Fruit fly (Drosophila melanogaster) whole organism, embryonic: Measurements from ENCODE around the gene Mettl5.

Experiments used
- Atf6 ChIP-seq: fragments of 200-800 bp; sonication (Bioruptor generic); IDR thresholded peaks from 2 replicates; pipeline ENCODE4 v1.3.6; 2022; ENCODE audit warnings: missing biosample characterization, missing genetic modification characterization
- Bgb ChIP-seq: fragments of 200-800 bp; sonication (Bioruptor generic); IDR thresholded peaks from 2 replicates; pipeline ENCODE4 v1.3.6; 2022; ENCODE audit warnings: missing biosample characterization, missing genetic modification characterization; ENCODE audit not compliant: partially characterized antibody
- CG10147 ChIP-seq: fragments of 200-800 bp; sonication (Bioruptor generic); optimal IDR thresholded peaks from 2 replicates; lab custom pipeline; 2019; ENCODE audit warnings: missing biosample characterization, mild to moderate bottlenecking, missing genetic modification characterization, moderate library complexity
- CG10366 ChIP-seq: fragments of 200-800 bp; sonication (Bioruptor generic); IDR thresholded peaks from 2 replicates; pipeline ENCODE4 v1.3.6; 2022; ENCODE audit warnings: missing biosample characterization, missing genetic modification characterization
- CG10462 ChIP-seq: fragments of 200-800 bp; sonication (Bioruptor generic); optimal IDR thresholded peaks from 2 replicates; lab custom pipeline; 2016; ENCODE audit warnings: missing biosample characterization, missing genetic modification characterization
- CG14667 ChIP-seq: fragments of 200-800 bp; sonication (Bioruptor generic); IDR thresholded peaks from 2 replicates; pipeline ENCODE4 v1.3.6; 2022; ENCODE audit warnings: missing biosample characterization, missing genetic modification characterization
- CG14710 ChIP-seq: fragments of 200-800 bp; sonication (Bioruptor generic); optimal IDR thresholded peaks from 3 replicates; lab custom pipeline; 2019; ENCODE audit warnings: missing biosample characterization, mild to moderate bottlenecking, missing genetic modification characterization, moderate library complexity
- CG1603 ChIP-seq: fragments of 200-800 bp; sonication (Bioruptor generic); optimal IDR thresholded peaks from 2 replicates; lab custom pipeline; 2019; ENCODE audit warnings: missing biosample characterization, mild to moderate bottlenecking, missing genetic modification characterization, moderate library complexity
- CG1647 ChIP-seq: fragments of 200-800 bp; sonication (Bioruptor generic); optimal IDR thresholded peaks from 3 replicates; lab custom pipeline; 2016; ENCODE audit warnings: missing biosample characterization, missing genetic modification characterization
- CG17186 ChIP-seq: fragments of 200-800 bp; sonication (Bioruptor generic); optimal IDR thresholded peaks from 3 replicates; lab custom pipeline; 2017; ENCODE audit warnings: missing biosample characterization, missing genetic modification reagents, missing genetic modification characterization
- CG18262 ChIP-seq: fragments of 200-800 bp; optimal IDR thresholded peaks from 3 replicates; lab custom pipeline; 2019; ENCODE audit warnings: missing biosample characterization, mild to moderate bottlenecking, missing genetic modification characterization, moderate library complexity
- CG2120 ChIP-seq: fragments of 200-800 bp; sonication (Bioruptor generic); optimal IDR thresholded peaks from 3 replicates; lab custom pipeline; 2016; ENCODE audit warnings: missing biosample characterization, missing genetic modification characterization
- CG2678 ChIP-seq: fragments of 200-800 bp; sonication (Bioruptor generic); optimal IDR thresholded peaks from 3 replicates; lab custom pipeline; 2019; ENCODE audit warnings: missing biosample characterization, mild to moderate bottlenecking, missing genetic modification characterization, moderate library complexity
- CG30403 ChIP-seq: fragments of 200-800 bp; sonication (Bioruptor generic); optimal IDR thresholded peaks from 3 replicates; lab custom pipeline; 2016; ENCODE audit warnings: missing biosample characterization, missing genetic modification characterization
- CG31224 ChIP-seq: fragments of 200-800 bp; sonication (Bioruptor generic); IDR thresholded peaks from 2 replicates; pipeline ENCODE4 v1.3.6; 2022; ENCODE audit warnings: missing biosample characterization, missing genetic modification characterization
- CG31365 ChIP-seq: fragments of 200-800 bp; sonication (Bioruptor generic); optimal IDR thresholded peaks from 2 replicates; lab custom pipeline; 2018; ENCODE audit warnings: missing biosample characterization, mild to moderate bottlenecking, missing genetic modification characterization
- CG31441 ChIP-seq: fragments of 200-800 bp; sonication (Bioruptor generic); IDR thresholded peaks from 2 replicates; pipeline ENCODE4 v1.3.6; 2022; ENCODE audit warnings: missing biosample characterization, missing genetic modification characterization
- CG33557 ChIP-seq: fragments of 200-800 bp; sonication (Bioruptor generic); optimal IDR thresholded peaks from 2 replicates; lab custom pipeline; 2019; ENCODE audit warnings: missing biosample characterization, mild to moderate bottlenecking, missing genetic modification characterization, moderate library complexity
- CG6654 ChIP-seq: fragments of 200-800 bp; sonication (Bioruptor generic); optimal IDR thresholded peaks from 2 replicates; lab custom pipeline; 2017; ENCODE audit warnings: missing biosample characterization, mild to moderate bottlenecking, missing genetic modification characterization
- CG7556 ChIP-seq: fragments of 200-800 bp; sonication (Bioruptor generic); optimal IDR thresholded peaks from 2 replicates; lab custom pipeline; 2017; ENCODE audit warnings: missing biosample characterization, mild to moderate bottlenecking, missing genetic modification characterization
- CG7963 ChIP-seq: fragments of 200-800 bp; sonication (Bioruptor generic); IDR thresholded peaks from 3 replicates; pipeline ENCODE4 v1.3.6; 2022; ENCODE audit warnings: missing biosample characterization, missing genetic modification characterization; ENCODE audit not compliant: partially characterized antibody
- CG8281 ChIP-seq: fragments of 200-800 bp; sonication (Bioruptor generic); optimal IDR thresholded peaks from 2 replicates; lab custom pipeline; 2018; ENCODE audit warnings: missing biosample characterization, mild to moderate bottlenecking, missing genetic modification characterization, moderate library complexity
- CG8388 ChIP-seq: fragments of 200-800 bp; sonication (Bioruptor generic); optimal IDR thresholded peaks from 2 replicates; lab custom pipeline; 2019; ENCODE audit warnings: missing biosample characterization, mild to moderate bottlenecking, missing genetic modification characterization, moderate library complexity
- CTCF ChIP-seq: fragments of 200-800 bp; sonication (Bioruptor generic); optimal IDR thresholded peaks from 2 replicates; lab custom pipeline; 2017; ENCODE audit warnings: missing biosample characterization, mild to moderate bottlenecking, missing genetic modification characterization, moderate library complexity
- Fer2 ChIP-seq: fragments of 200-800 bp; sonication (Bioruptor generic); optimal IDR thresholded peaks from 2 replicates; lab custom pipeline; 2018; ENCODE audit warnings: missing biosample characterization, mild to moderate bottlenecking, missing genetic modification characterization, moderate library complexity
- Gug ChIP-seq: fragments of 200-800 bp; sonication (Bioruptor generic); IDR thresholded peaks from 4 replicates; pipeline ENCODE4 v1.3.6; 2022; ENCODE audit warnings: missing biosample characterization, missing genetic modification characterization
- HLH3B ChIP-seq: fragments of 200-800 bp; sonication (Bioruptor generic); IDR thresholded peaks from 2 replicates; pipeline ENCODE4 v1.3.6; 2022; ENCODE audit warnings: missing biosample characterization, missing genetic modification characterization
- Hr78 ChIP-seq, 2 experiments: fragments of 200-800 bp in 1 of 2; fragments of >200 bp in 1 of 2; sonication (Bioruptor generic) in 1 of 2; optimal IDR thresholded peaks; 2 replicates each; lab custom pipeline; 2017 to 2019; ENCODE audit warnings: missing biosample characterization in 2 of 2, missing genetic modification characterization in 2 of 2, mild to moderate bottlenecking in 1 of 2, moderate library complexity in 1 of 2
- Ravus ChIP-seq: fragments of 200-800 bp; sonication (Bioruptor generic); IDR thresholded peaks from 2 replicates; pipeline ENCODE4 v1.3.6; 2022; ENCODE audit warnings: missing biosample characterization, missing genetic modification characterization
- Sry-δ ChIP-seq: fragments of 200-800 bp; sonication (Bioruptor generic); optimal IDR thresholded peaks from 2 replicates; lab custom pipeline; 2016; ENCODE audit warnings: missing biosample characterization, missing genetic modification characterization
- ab ChIP-seq: fragments of 200-800 bp; sonication (Bioruptor generic); optimal IDR thresholded peaks from 2 replicates; lab custom pipeline; 2016; ENCODE audit warnings: missing biosample characterization, missing genetic modification characterization
- cas ChIP-seq: fragments of 200-800 bp; sonication (Bioruptor generic); IDR thresholded peaks from 2 replicates; pipeline ENCODE4 v1.3.6; 2022; ENCODE audit warnings: missing biosample characterization, missing genetic modification characterization
- chinmo ChIP-seq: fragments of 200-800 bp; sonication (Bioruptor generic); IDR thresholded peaks from 4 replicates; pipeline ENCODE4 v1.3.6; 2022; ENCODE audit warnings: missing biosample characterization, missing genetic modification characterization; ENCODE audit not compliant: partially characterized antibody
- eyg ChIP-seq: fragments of 200-800 bp; sonication (Bioruptor generic); optimal IDR thresholded peaks from 3 replicates; lab custom pipeline; 2016; ENCODE audit warnings: missing biosample characterization, missing genetic modification characterization
- fd3F ChIP-seq: fragments of 200-800 bp; sonication (Bioruptor generic); optimal IDR thresholded peaks from 2 replicates; lab custom pipeline; 2018; ENCODE audit warnings: missing biosample characterization, mild to moderate bottlenecking, missing genetic modification characterization, moderate library complexity
- fd64A ChIP-seq: fragments of 200-800 bp; sonication (Bioruptor generic); optimal IDR thresholded peaks from 3 replicates; lab custom pipeline; 2018; ENCODE audit warnings: missing biosample characterization, mild to moderate bottlenecking, missing genetic modification characterization
- gem ChIP-seq: fragments of 200-800 bp; sonication (Bioruptor generic); optimal IDR thresholded peaks from 2 replicates; lab custom pipeline; 2019; ENCODE audit warnings: missing biosample characterization, mild to moderate bottlenecking, missing genetic modification characterization, moderate library complexity
- grau ChIP-seq: fragments of 200-800 bp; optimal IDR thresholded peaks from 3 replicates; lab custom pipeline; 2019; ENCODE audit warnings: missing biosample characterization, mild to moderate bottlenecking, missing genetic modification characterization, moderate library complexity
- grn ChIP-seq: fragments of 200-800 bp; sonication (Bioruptor generic); optimal IDR thresholded peaks from 3 replicates; lab custom pipeline; 2017; ENCODE audit warnings: missing biosample characterization, missing genetic modification characterization
- gsb ChIP-seq: fragments of 200-800 bp; sonication (Bioruptor generic); IDR thresholded peaks from 2 replicates; pipeline ENCODE4 v1.3.6; 2022; ENCODE audit warnings: missing biosample characterization, missing genetic modification characterization
- lilli ChIP-seq: fragments of 200-800 bp; sonication (Bioruptor generic); optimal IDR thresholded peaks from 3 replicates; lab custom pipeline; 2016; ENCODE audit warnings: missing biosample characterization, missing genetic modification characterization
- nerfin-2 ChIP-seq: fragments of 200-800 bp; sonication (Bioruptor generic); IDR thresholded peaks from 2 replicates; pipeline ENCODE4 v1.3.6; 2022; ENCODE audit warnings: missing biosample characterization, missing genetic modification characterization; ENCODE audit not compliant: partially characterized antibody
- odd ChIP-seq: fragments of 200-800 bp; sonication (Bioruptor generic); optimal IDR thresholded peaks from 2 replicates; lab custom pipeline; 2017; ENCODE audit warnings: missing biosample characterization, mild to moderate bottlenecking, missing genetic modification characterization
- prd ChIP-seq, 3 experiments: fragments of >200 bp in 2 of 3; fragments of 200-800 bp in 1 of 3; sonication (Bioruptor generic) in 1 of 3; optimal IDR thresholded peaks in 2 of 3; IDR thresholded peaks in 1 of 3; 2 replicates in 2 of 3; 3 replicates in 1 of 3; pipeline versions ENCODE4 v1.3.6 to Lab custom; 2017 to 2022; ENCODE audit warnings: missing biosample characterization in 1 of 3, missing genetic modification characterization in 1 of 3
- sug ChIP-seq: fragments of 200-800 bp; optimal IDR thresholded peaks from 2 replicates; lab custom pipeline; 2019; ENCODE audit warnings: missing biosample characterization, mild to moderate bottlenecking, missing genetic modification characterization, moderate library complexity
- tin ChIP-seq: fragments of 200-800 bp; sonication (Bioruptor generic); optimal IDR thresholded peaks from 3 replicates; lab custom pipeline; 2016; ENCODE audit warnings: missing biosample characterization, missing genetic modification characterization
- wek ChIP-seq: fragments of 200-800 bp; sonication (Bioruptor generic); optimal IDR thresholded peaks from 3 replicates; lab custom pipeline; 2018; ENCODE audit warnings: missing biosample characterization, mild to moderate bottlenecking, missing genetic modification characterization, moderate library complexity
- wor ChIP-seq: fragments of 200-800 bp; sonication (Bioruptor generic); IDR thresholded peaks from 2 replicates; pipeline ENCODE4 v1.3.6; 2022; ENCODE audit warnings: missing biosample characterization, missing genetic modification characterization
- zfh1 ChIP-seq: fragments of 200-800 bp; sonication (Bioruptor generic); IDR thresholded peaks from 3 replicates; pipeline ENCODE4 v1.3.6; 2022; ENCODE audit warnings: missing biosample characterization, missing genetic modification characterization

Gene Mettl5

dm6 chr3L:19263480-19264140 lies at the start of gene Mettl5, which contains the start of gene CG42374:
Gene Mettl5 (plus strand): TSS chr3L:19263766.
Gene CG42374 (plus strand): TSS chr3L:19263766.
- peak; percentile 52 for TF ChIP-seq CG2678 (tag; lab: Kevin White, UChicago)
- peak; percentile 32 for TF ChIP-seq CG2120 (GFP tag; lab: Kevin White, UChicago)
- no peak for TF ChIP-seq CG8281 (tag; lab: Kevin White, UChicago)
- TF ChIP-seq Bgb: no peak
- no peak for TF ChIP-seq nerfin-2 (GFP tag; lab: Robert Waterston, UW)
- TF ChIP-seq eyg: no peak
- no peak for TF ChIP-seq ab
- peak; percentile 46 for TF ChIP-seq CG1603 (tag; lab: Kevin White, UChicago)
- TF ChIP-seq CG31224 (GFP tag; lab: Robert Waterston, UW): no peak
- peak; percentile 59 for TF ChIP-seq grn (GFP tag; lab: Kevin White, UChicago)
- TF ChIP-seq CG18262: peak; percentile 31
- no peak for TF ChIP-seq chinmo (GFP tag; lab: Robert Waterston, UW)
- no peak for TF ChIP-seq tin (GFP tag; lab: Kevin White, UChicago)
- no peak for TF ChIP-seq gsb (GFP tag; lab: Robert Waterston, UW)
- TF ChIP-seq CG33557: no peak
- TF ChIP-seq Fer2 (tag; lab: Kevin White, UChicago): no peak
- TF ChIP-seq CG10462 (GFP tag; lab: Kevin White, UChicago): no peak
- TF ChIP-seq cas (GFP tag; lab: Robert Waterston, UW): no peak
- TF ChIP-seq lilli (GFP tag; lab: Kevin White, UChicago): peak; percentile 13
- TF ChIP-seq CG31441 (GFP tag; lab: Robert Waterston, UW): peak; percentile 12; the same call in 1 of the 2 replicates
- TF ChIP-seq grau: peak; percentile 51
- no peak for TF ChIP-seq sug (tag; lab: Kevin White, UChicago)
- TF ChIP-seq CG7556: peak; percentile 62
- TF ChIP-seq wor: no peak
- TF ChIP-seq fd3F (GFP tag; lab: Kevin White, UChicago): no peak
- TF ChIP-seq CG14710: no peak
- TF ChIP-seq CG8388 (GFP tag; lab: Kevin White, UChicago): peak; percentile 38
- no peak for TF ChIP-seq odd (GFP tag; lab: Kevin White, UChicago)
- TF ChIP-seq CG7963 (GFP tag; lab: Robert Waterston, UW): no peak
- peak; percentile 70; the same call in 1 of the 3 replicates for TF ChIP-seq zfh1 (GFP tag; lab: Robert Waterston, UW)
- TF ChIP-seq CG30403 (GFP tag; lab: Kevin White, UChicago): peak; percentile 34
- no peak for TF ChIP-seq CG17186 (GFP tag; lab: Kevin White, UChicago)
- TF ChIP-seq CG10147 (GFP tag; lab: Kevin White, UChicago): peak; percentile 17
- TF ChIP-seq CTCF (GFP tag; lab: Kevin White, UChicago): no peak
- no peak for TF ChIP-seq Gug (GFP tag; lab: Robert Waterston, UW)
- no peak for TF ChIP-seq Ravus (GFP tag; lab: Robert Waterston, UW)
- TF ChIP-seq CG14667 (GFP tag; lab: Robert Waterston, UW): no peak
- no peak for TF ChIP-seq fd64A (GFP tag; lab: Kevin White, UChicago)
- peak; percentile 61 for TF ChIP-seq Atf6 (GFP tag; lab: Robert Waterston, UW)
- no peak for TF ChIP-seq wek (GFP tag; lab: Kevin White, UChicago)
- TF ChIP-seq gem: peak; percentile 54
- no peak for TF ChIP-seq CG1647 (GFP tag; lab: Kevin White, UChicago)
- TF ChIP-seq CG31365 (tag; lab: Kevin White, UChicago): no peak
- TF ChIP-seq prd (optimal IDR thresholded peaks at IDR 0.05; lab: Kevin White, UChicago): no peak
- peak; percentile 44; the same call in 1 of the 3 replicates for TF ChIP-seq prd (GFP tag; IDR thresholded peaks at IDR 0.05; lab: Robert Waterston, UW)
- TF ChIP-seq Sry-δ (GFP tag; lab: Kevin White, UChicago): no peak
- no peak for TF ChIP-seq Hr78 (GFP tag; optimal IDR thresholded peaks at IDR 0.05; lab: Kevin White, UChicago)
- peak; percentile 44; the same call in 1 of the 2 replicates for TF ChIP-seq CG10366
- TF ChIP-seq CG6654 (GFP tag; lab: Kevin White, UChicago): no peak
- peak; percentile 54; the same call in 1 of the 2 replicates for TF ChIP-seq HLH3B (GFP tag; lab: Robert Waterston, UW)
